Worm (Caenorhabditis elegans): ENCODE data around the gene fbxc-52.

- TF ChIP-seq elt-3 (tag; optimal IDR thresholded peaks at IDR 0.05) (no peak), ceh-82 (tag; optimal IDR thresholded peaks at IDR 0.05) (no peak), pag-3 (tag; optimal IDR thresholded peaks at IDR 0.05; ENCODE audit: borderline replicate concordance, insufficient read depth) (no peak), lin-39 (tag; optimal IDR thresholded peaks at IDR 0.05) (no peak), nhr-12 (tag; optimal IDR thresholded peaks at IDR 0.05) (no peak), ztf-11 (tag; optimal IDR thresholded peaks at IDR 0.05) (no peak), efl-1 (optimal IDR thresholded peaks at IDR 0.05) (no peak), efl-1 (GFP tag; optimal IDR thresholded peaks at IDR 0.05 in 1 of 2) (no peak), fkh-10 (GFP tag; optimal IDR thresholded peaks at IDR 0.05) (no peak), nhr-76 (tag; optimal IDR thresholded peaks at IDR 0.05) (no peak)
These were observed 35.1 kb downstream of the fbxc-52 start, which contains the start of gene sdz-11 for ce11 chrII:3752184-3752583.
